Fruit fly (Drosophila melanogaster): ENCODE results near the gene HINT1.

The HINT1 gene

dm6 chr2L:2732139-2732830 is 37.6 kb upstream of the HINT1 start:
- TF ChIP-seq CG34367 (tag; optimal IDR thresholded peaks at IDR 0.05) (no peak), fd96Ca (GFP tag; IDR thresholded peaks at IDR 0.05) (no peak), CG9948 (tag; optimal IDR thresholded peaks at IDR 0.05) (no peak), CG17806 (tag; optimal IDR thresholded peaks at IDR 0.05) (no peak), CG10348 (GFP tag; IDR thresholded peaks at IDR 0.05) (no peak), Pif1B (GFP tag; optimal IDR thresholded peaks at IDR 0.05) (no peak), Pif1A (GFP tag; optimal IDR thresholded peaks at IDR 0.05) (no peak), CG4496 (GFP tag; IDR thresholded peaks at IDR 0.05) (no peak), Snoo (tag; optimal IDR thresholded peaks at IDR 0.05) (no peak), rn (GFP tag; IDR thresholded peaks at IDR 0.05) (no peak), CG8301 (tag; optimal IDR thresholded peaks at IDR 0.05) (no peak), D1 (tag; optimal IDR thresholded peaks at IDR 0.05) (no peak), EcR (GFP tag; optimal IDR thresholded peaks at IDR 0.05) (no peak), CG8159 (tag; optimal IDR thresholded peaks at IDR 0.05) (no peak), CG12605 (GFP tag; IDR thresholded peaks at IDR 0.05) (no peak), CG32121 (GFP tag; IDR thresholded peaks at IDR 0.05) (no peak), CG14655 (GFP tag; optimal IDR thresholded peaks at IDR 0.05) (no peak), gl (tag; optimal IDR thresholded peaks at IDR 0.05) (no peak), CG13204 (GFP tag; optimal IDR thresholded peaks at IDR 0.05) (no peak), CG15710 (tag; optimal IDR thresholded peaks at IDR 0.05) (no peak)

- TF ChIP-seq CG12605 (GFP tag; IDR thresholded peaks at IDR 0.05) (no peak), Pif1B (GFP tag; optimal IDR thresholded peaks at IDR 0.05) (peak; percentile 80), CG10348 (GFP tag; IDR thresholded peaks at IDR 0.05) (no peak), EcR (GFP tag; optimal IDR thresholded peaks at IDR 0.05) (no peak), Ets98B (GFP tag; IDR thresholded peaks at IDR 0.05) (peak; percentile 32), Snoo (tag; optimal IDR thresholded peaks at IDR 0.05) (peak; percentile 45), CG34367 (tag; optimal IDR thresholded peaks at IDR 0.05) (peak; percentile 79), Pif1A (GFP tag; optimal IDR thresholded peaks at IDR 0.05) (peak; percentile 79), CG9948 (tag; optimal IDR thresholded peaks at IDR 0.05) (peak; percentile 85), CG14655 (GFP tag; optimal IDR thresholded peaks at IDR 0.05) (peak; percentile 92), CG4496 (GFP tag; IDR thresholded peaks at IDR 0.05) (peak; percentile 83), CG32121 (GFP tag; IDR thresholded peaks at IDR 0.05) (peak; percentile 77; the same call in 1 of the 2 replicates), CG17806 (tag; optimal IDR thresholded peaks at IDR 0.05) (peak; percentile 86), gl (tag; optimal IDR thresholded peaks at IDR 0.05) (peak; percentile 70), CG15710 (tag; optimal IDR thresholded peaks at IDR 0.05) (peak; percentile 90), D1 (tag; optimal IDR thresholded peaks at IDR 0.05) (no peak), rn (GFP tag; IDR thresholded peaks at IDR 0.05) (peak; percentile 48; the same call in 1 of the 2 replicates), CG8301 (tag; optimal IDR thresholded peaks at IDR 0.05) (peak; percentile 87), fd96Ca (GFP tag; IDR thresholded peaks at IDR 0.05) (peak; percentile 76), CG8159 (tag; optimal IDR thresholded peaks at IDR 0.05) (peak; percentile 93), CG13204 (GFP tag; optimal IDR thresholded peaks at IDR 0.05) (peak; percentile 68)
These were observed 35.7 kb upstream of the HINT1 start for dm6 chr2L:2734215-2734614.

- TF ChIP-seq CG17806 (tag; optimal IDR thresholded peaks at IDR 0.05) = no peak
- 0 out of 3 replicates have a peak, but pooled peaks have one; percentile 14 for TF ChIP-seq CG4496 (GFP tag; IDR thresholded peaks at IDR 0.05)
- no peak for TF ChIP-seq EcR (GFP tag; optimal IDR thresholded peaks at IDR 0.05)
- no peak for TF ChIP-seq gl (tag; optimal IDR thresholded peaks at IDR 0.05)
- peak; percentile 32 for TF ChIP-seq CG8159 (tag; optimal IDR thresholded peaks at IDR 0.05)
- no peak for TF ChIP-seq Pif1B (GFP tag; optimal IDR thresholded peaks at IDR 0.05)
- TF ChIP-seq CG14655 (GFP tag; optimal IDR thresholded peaks at IDR 0.05) = peak; percentile 24
- no peak for TF ChIP-seq CG32121 (GFP tag; IDR thresholded peaks at IDR 0.05)
- TF ChIP-seq fd96Ca (GFP tag; IDR thresholded peaks at IDR 0.05) = no peak
- no peak for TF ChIP-seq CG12605 (GFP tag; IDR thresholded peaks at IDR 0.05)
- no peak for TF ChIP-seq Pif1A (GFP tag; optimal IDR thresholded peaks at IDR 0.05)
- peak; percentile 23 for TF ChIP-seq CG9948 (tag; optimal IDR thresholded peaks at IDR 0.05)
- TF ChIP-seq CG13204 (GFP tag; optimal IDR thresholded peaks at IDR 0.05) = no peak
- peak; percentile 19 for TF ChIP-seq CG15710 (tag; optimal IDR thresholded peaks at IDR 0.05)
These were observed 35.0 kb upstream of the HINT1 start for dm6 chr2L:2734946-2735345.

DNA sequence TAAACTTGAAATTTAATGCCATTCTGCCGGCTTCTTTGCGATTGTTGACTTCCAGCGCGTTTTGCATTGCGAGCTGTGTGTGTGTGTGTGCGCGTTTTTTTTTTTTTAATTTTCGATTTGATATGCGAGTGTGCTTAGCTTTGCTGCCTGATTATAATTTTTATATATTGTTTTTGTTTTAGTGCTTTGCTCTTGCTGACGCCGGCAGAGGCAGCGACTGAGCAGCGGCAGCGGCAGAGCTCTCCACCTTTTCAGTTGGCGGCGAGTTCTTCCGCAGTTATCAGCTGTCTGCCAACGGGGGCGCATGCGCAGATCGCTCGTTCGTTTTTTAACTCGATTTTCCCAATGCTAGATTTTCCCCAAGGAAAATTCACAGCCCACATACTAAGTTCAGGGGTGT is 34.4 kb upstream of the HINT1 start:
- TF ChIP-seq CG32121 (GFP tag; IDR thresholded peaks at IDR 0.05) (no peak), EcR (GFP tag; optimal IDR thresholded peaks at IDR 0.05) (peak; percentile 35), CG34367 (tag; optimal IDR thresholded peaks at IDR 0.05) (no peak), Snoo (tag; optimal IDR thresholded peaks at IDR 0.05) (no peak), D1 (tag; optimal IDR thresholded peaks at IDR 0.05) (no peak), CG8301 (tag; optimal IDR thresholded peaks at IDR 0.05) (no peak), Pif1A (GFP tag; optimal IDR thresholded peaks at IDR 0.05) (no peak)

dm6 chr2L:2737561-2737960 is 32.4 kb upstream of the HINT1 start:
- TF ChIP-seq CG32121 (GFP tag; IDR thresholded peaks at IDR 0.05) (no peak), EcR (GFP tag; optimal IDR thresholded peaks at IDR 0.05) (peak; percentile 95)

DNA sequence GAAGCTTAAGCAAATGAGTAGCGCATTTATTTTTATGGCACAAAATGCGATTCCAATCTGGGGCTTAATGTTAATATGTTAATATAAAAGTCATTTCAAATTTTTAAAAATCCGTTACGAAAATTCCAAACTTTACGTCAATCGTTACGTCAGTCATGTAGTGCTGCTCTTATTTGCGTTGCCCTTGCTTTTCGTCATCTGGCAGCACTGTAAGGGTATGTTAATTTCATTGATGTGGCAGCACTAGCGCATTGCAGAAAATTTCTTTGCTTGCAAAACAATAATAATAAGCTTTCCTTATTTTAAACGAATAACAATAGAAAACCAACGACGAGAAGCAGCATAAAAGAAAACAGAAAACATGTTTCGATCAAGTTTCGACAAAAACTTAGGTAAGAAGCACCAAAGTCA is 30.1 kb upstream of the HINT1 start, which contains the start of gene Hrs:
TSS of gene Hrs (plus strand) at position 167 of the 411 bp plus-strand sequence.
- TF ChIP-seq CG34367 (tag; optimal IDR thresholded peaks at IDR 0.05) = no peak
- TF ChIP-seq EcR (GFP tag; optimal IDR thresholded peaks at IDR 0.05) = peak; percentile 48
